Worm (Caenorhabditis elegans): ENCODE measurements around the gene zhp-4.

zhp-4 gene

ce11 chrV:19124586-19124985, 23.0 kb upstream of the zhp-4 start, which contains the start of gene bed-1 (continued):
- TF ChIP-seq ZK185.1 (tag; optimal IDR thresholded peaks at IDR 0.05; ENCODE audit: poor library complexity, severe bottlenecking), result no peak

DNA sequence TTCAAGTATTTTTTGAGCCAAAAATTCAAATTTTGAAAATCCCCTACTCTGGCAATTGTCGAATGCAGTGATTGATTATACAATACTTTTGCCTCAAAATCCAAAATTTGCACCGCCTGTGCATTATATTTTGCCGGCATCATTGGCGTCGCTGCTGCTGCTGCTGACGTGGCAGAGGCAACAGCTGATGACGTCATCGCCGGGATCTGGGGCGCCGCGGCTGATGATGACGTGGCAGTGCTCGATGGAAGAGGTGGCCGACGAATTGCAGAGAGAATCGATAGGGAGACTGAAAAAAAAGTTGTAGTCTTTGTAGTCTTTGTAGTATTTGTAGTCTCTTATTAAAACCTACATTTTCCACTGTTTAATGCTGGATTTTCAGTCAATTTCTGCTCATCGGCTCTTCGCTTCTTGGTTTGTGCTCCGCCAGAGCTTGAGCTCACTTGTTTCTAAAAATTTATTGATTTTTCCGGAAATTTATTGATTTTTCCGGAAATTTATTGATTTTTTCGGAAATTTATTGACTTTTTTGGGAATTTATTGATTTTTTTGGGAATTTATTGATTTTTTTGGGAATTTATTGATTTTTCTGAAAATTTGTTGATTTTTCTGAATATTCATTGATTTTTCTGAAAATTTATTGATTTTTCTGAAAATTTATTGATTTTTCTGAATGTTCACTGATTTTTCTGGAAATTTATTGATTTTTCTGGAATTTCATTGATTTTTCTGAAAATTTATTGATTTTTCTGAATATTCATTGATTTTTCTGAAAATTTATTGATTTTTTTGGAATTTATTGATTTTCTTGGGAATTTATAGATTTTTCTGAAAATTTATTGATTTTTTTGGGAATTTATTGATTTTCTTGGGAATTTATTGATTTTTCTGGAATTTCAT, 19.4 kb upstream of the zhp-4 start:
- no peak for TF ChIP-seq hsf-1 (GFP tag; IDR thresholded peaks at IDR 0.05)
- TF ChIP-seq zfh-2 (GFP tag; conservative IDR thresholded peaks at IDR 0.05), result peak; percentile 74

DNA sequence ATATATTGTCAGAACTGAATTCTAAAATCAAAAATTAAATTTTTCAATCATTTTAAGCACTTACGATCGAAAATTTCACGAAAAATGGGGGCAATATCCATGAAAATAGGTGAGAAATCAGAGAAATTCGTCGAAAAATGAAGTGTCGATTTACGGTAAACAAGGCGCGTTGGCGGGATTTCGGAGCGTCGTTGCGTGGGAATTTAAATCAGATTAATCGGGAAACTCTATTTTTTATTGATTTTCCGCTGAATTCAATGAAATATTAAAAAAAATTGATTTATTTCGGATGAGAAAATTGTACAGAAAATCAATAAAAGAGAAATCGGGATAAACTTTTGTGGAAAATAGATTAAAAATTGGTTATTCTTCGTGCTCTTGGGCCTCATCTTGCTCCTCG, 17.7 kb upstream of the zhp-4 start, which contains the start of gene Y39B6A.13:
Gene Y39B6A.13, minus strand, starts transcription at position 166 of the 400 bp plus-strand sequence.
- TF ChIP-seq madf-6 (GFP tag; IDR thresholded peaks at IDR 0.05), result peak; percentile 30; the same call in 1 of the 2 replicates
- TF ChIP-seq F33H1.4 (GFP tag; IDR thresholded peaks at IDR 0.05), result no peak
- TF ChIP-seq die-1 (tag; optimal IDR thresholded peaks at IDR 0.05), result no peak
- no peak for TF ChIP-seq nhr-90 (tag; optimal IDR thresholded peaks at IDR 0.05)
- peak; percentile 15 for TF ChIP-seq efl-1 (GFP tag; optimal IDR thresholded peaks at IDR 0.05)
- TF ChIP-seq ceh-79 (tag; optimal IDR thresholded peaks at IDR 0.05), result no peak
- peak; percentile 21 for TF ChIP-seq dpl-1 (GFP tag; optimal IDR thresholded peaks at IDR 0.05)
- TF ChIP-seq B0336.3 (GFP tag; IDR thresholded peaks at IDR 0.05), result no peak
- TF ChIP-seq ztf-22 (GFP tag; optimal IDR thresholded peaks at IDR 0.05), result no peak
- no peak for TF ChIP-seq hrde-1 (tag; optimal IDR thresholded peaks at IDR 0.05; ENCODE audit: borderline replicate concordance)
- no peak for TF ChIP-seq ccch-3 (GFP tag; optimal IDR thresholded peaks at IDR 0.05)
- no peak for TF ChIP-seq ZK185.1 (tag; optimal IDR thresholded peaks at IDR 0.05; ENCODE audit: poor library complexity, severe bottlenecking)
- no peak for TF ChIP-seq madf-8 (GFP tag; conservative IDR thresholded peaks at IDR 0.05)
- TF ChIP-seq F22D6.2 (tag; optimal IDR thresholded peaks at IDR 0.05), result no peak
- peak; percentile 19; the same call in 1 of the 2 replicates for TF ChIP-seq D2030.7 (GFP tag; IDR thresholded peaks at IDR 0.05)
- TF ChIP-seq ceh-27 (GFP tag; optimal IDR thresholded peaks at IDR 0.05), result no peak
- no peak for TF ChIP-seq ztf-28 (GFP tag; IDR thresholded peaks at IDR 0.05)
- TF ChIP-seq atf-7 (tag; optimal IDR thresholded peaks at IDR 0.05), result no peak
- TF ChIP-seq athp-1 (tag; optimal IDR thresholded peaks at IDR 0.05), result no peak
- TF ChIP-seq F39B2.1 (GFP tag; IDR thresholded peaks at IDR 0.05), result no peak
- TF ChIP-seq sea-2 (GFP tag; IDR thresholded peaks at IDR 0.05), result no peak
- no peak for TF ChIP-seq tbx-9 (tag; optimal IDR thresholded peaks at IDR 0.05; ENCODE audit: borderline replicate concordance)
- TF ChIP-seq C17E4.6 (GFP tag; IDR thresholded peaks at IDR 0.05), result no peak
- peak; percentile 18 for TF ChIP-seq lsl-1 (GFP tag; optimal IDR thresholded peaks at IDR 0.05)
- TF ChIP-seq T26A5.8 (tag; optimal IDR thresholded peaks at IDR 0.05), result no peak
- peak in 1 of 3 experiments; percentile 56 for TF ChIP-seq lin-35 (GFP tag; optimal IDR thresholded peaks at IDR 0.05)
- no peak for TF ChIP-seq F49E8.2 (tag; optimal IDR thresholded peaks at IDR 0.05; ENCODE audit: insufficient read depth)
- no peak for TF ChIP-seq hlh-26 (GFP tag; conservative IDR thresholded peaks at IDR 0.05)
- TF ChIP-seq akir-1 (GFP tag; optimal IDR thresholded peaks at IDR 0.05), result no peak
- TF ChIP-seq cebp-1 (GFP tag; IDR thresholded peaks at IDR 0.05), result no peak
- no peak for TF ChIP-seq cebp-1 (tag; optimal IDR thresholded peaks at IDR 0.05)
- TF ChIP-seq fkh-3 (tag; optimal IDR thresholded peaks at IDR 0.05), result no peak
- no peak for TF ChIP-seq nhr-80 (tag; optimal IDR thresholded peaks at IDR 0.05)
- peak; percentile 63 for TF ChIP-seq lin-54 (GFP tag; optimal IDR thresholded peaks at IDR 0.05)
- TF ChIP-seq let-526 (GFP tag; IDR thresholded peaks at IDR 0.05), result no peak
- peak; percentile 98 for TF ChIP-seq attf-3 (GFP tag; conservative IDR thresholded peaks at IDR 0.05)
- TF ChIP-seq F37B4.10 (GFP tag; IDR thresholded peaks at IDR 0.05), result no peak
- TF ChIP-seq pha-4 (tag; optimal IDR thresholded peaks at IDR 0.05), result no peak

Data from whole organism, young adult.